Worm (Caenorhabditis elegans): ENCODE results near the gene T14G12.12.

T14G12.12 gene

ce11 chrX:3802743-3803142 lies 44.4 kb upstream of the T14G12.12 start:
- TF ChIP-seq mls-2 (tag; optimal IDR thresholded peaks at IDR 0.05) (peak; percentile 28), mep-1 (tag; optimal IDR thresholded peaks at IDR 0.05) (peak; percentile 26), unc-62 (GFP tag; optimal IDR thresholded peaks at IDR 0.05) (no peak)

ce11 chrX:3798288-3798687 lies 40.0 kb upstream of the T14G12.12 start:
- TF ChIP-seq bed-3 (GFP tag; optimal IDR thresholded peaks at IDR 0.05) (no peak), drap-1 (GFP tag; optimal IDR thresholded peaks at IDR 0.05) (no peak), nhr-12 (tag; optimal IDR thresholded peaks at IDR 0.05) (no peak), hlh-1 (tag; optimal IDR thresholded peaks at IDR 0.05) (no peak), ceh-83 (GFP tag; optimal IDR thresholded peaks at IDR 0.05) (no peak), nhr-76 (tag; optimal IDR thresholded peaks at IDR 0.05) (no peak), zip-8 (tag; optimal IDR thresholded peaks at IDR 0.05) (no peak), sem-2 (GFP tag; optimal IDR thresholded peaks at IDR 0.05) (no peak), flh-1 (GFP tag; optimal IDR thresholded peaks at IDR 0.05) (no peak), ztf-11 (tag; optimal IDR thresholded peaks at IDR 0.05) (no peak), M03D4.4 (tag; optimal IDR thresholded peaks at IDR 0.05) (no peak), mep-1 (tag; optimal IDR thresholded peaks at IDR 0.05) (no peak), ces-1 (GFP tag; optimal IDR thresholded peaks at IDR 0.05) (no peak), sptf-1 (tag; optimal IDR thresholded peaks at IDR 0.05) (no peak), unc-120 (tag; optimal IDR thresholded peaks at IDR 0.05; ENCODE audit: poor library complexity, severe bottlenecking) (no peak), nhr-237 (tag; optimal IDR thresholded peaks at IDR 0.05) (no peak), elt-3 (tag; optimal IDR thresholded peaks at IDR 0.05) (no peak), lin-32 (GFP tag; optimal IDR thresholded peaks at IDR 0.05) (no peak)

ce11 chrX:3797882-3798281 lies 39.6 kb upstream of the T14G12.12 start, which contains the start of gene abu-10:
Gene abu-10 (plus strand): TSS chrX:3798182.
- no peak for TF ChIP-seq mls-2 (tag; optimal IDR thresholded peaks at IDR 0.05)
- no peak for TF ChIP-seq lin-13 (tag; optimal IDR thresholded peaks at IDR 0.05)
- no peak for TF ChIP-seq snpc-4 (tag; optimal IDR thresholded peaks at IDR 0.05)
- TF ChIP-seq lsy-2 (tag; optimal IDR thresholded peaks at IDR 0.05): no peak
- TF ChIP-seq nhr-12 (tag; optimal IDR thresholded peaks at IDR 0.05): no peak
- no peak for TF ChIP-seq ceh-39 (tag; optimal IDR thresholded peaks at IDR 0.05)
- no peak for TF ChIP-seq ztf-11 (tag; optimal IDR thresholded peaks at IDR 0.05)

ce11 chrX:3795642-3796041 lies 37.3 kb upstream of the T14G12.12 start, which contains the start of gene F35A5.5:
Gene F35A5.5 (minus strand): TSS chrX:3795742.
- TF ChIP-seq unc-39 (tag; optimal IDR thresholded peaks at IDR 0.05): no peak
- no peak for TF ChIP-seq mab-5 (tag; optimal IDR thresholded peaks at IDR 0.05)
- TF ChIP-seq zip-8 (tag; optimal IDR thresholded peaks at IDR 0.05): no peak
- no peak for TF ChIP-seq ces-1 (GFP tag; optimal IDR thresholded peaks at IDR 0.05)
- no peak for TF ChIP-seq nhr-76 (tag; optimal IDR thresholded peaks at IDR 0.05)
- TF ChIP-seq ztf-11 (tag; optimal IDR thresholded peaks at IDR 0.05): no peak
- TF ChIP-seq lin-32 (GFP tag; optimal IDR thresholded peaks at IDR 0.05): no peak
- TF ChIP-seq cnd-1 (tag; optimal IDR thresholded peaks at IDR 0.05): no peak
- no peak for TF ChIP-seq nhr-12 (tag; optimal IDR thresholded peaks at IDR 0.05)
- TF ChIP-seq elt-3 (tag; optimal IDR thresholded peaks at IDR 0.05): no peak
- TF ChIP-seq unc-120 (tag; optimal IDR thresholded peaks at IDR 0.05; ENCODE audit: poor library complexity, severe bottlenecking): no peak
- no peak for TF ChIP-seq lin-13 (tag; optimal IDR thresholded peaks at IDR 0.05)
- no peak for TF ChIP-seq hlh-1 (tag; optimal IDR thresholded peaks at IDR 0.05)
- no peak for TF ChIP-seq ham-2 (GFP tag; optimal IDR thresholded peaks at IDR 0.05)

ce11 chrX:3794161-3794560 lies 35.9 kb upstream of the T14G12.12 start:
- TF ChIP-seq ces-1 (GFP tag; optimal IDR thresholded peaks at IDR 0.05) (no peak), tbx-8 (GFP tag; optimal IDR thresholded peaks at IDR 0.05) (no peak), nhr-237 (tag; optimal IDR thresholded peaks at IDR 0.05) (no peak), lin-32 (GFP tag; optimal IDR thresholded peaks at IDR 0.05) (no peak), snpc-4 (tag; optimal IDR thresholded peaks at IDR 0.05) (no peak), bed-3 (GFP tag; optimal IDR thresholded peaks at IDR 0.05) (no peak), mep-1 (tag; optimal IDR thresholded peaks at IDR 0.05) (no peak), nhr-76 (tag; optimal IDR thresholded peaks at IDR 0.05) (no peak), mab-5 (tag; optimal IDR thresholded peaks at IDR 0.05) (no peak), drap-1 (GFP tag; optimal IDR thresholded peaks at IDR 0.05) (no peak), unc-62 (GFP tag; optimal IDR thresholded peaks at IDR 0.05) (no peak), pha-4 (tag; optimal IDR thresholded peaks at IDR 0.05) (no peak), lin-13 (tag; optimal IDR thresholded peaks at IDR 0.05) (no peak), flh-1 (GFP tag; optimal IDR thresholded peaks at IDR 0.05) (no peak), zip-8 (tag; optimal IDR thresholded peaks at IDR 0.05) (no peak), blmp-1 (tag; optimal IDR thresholded peaks at IDR 0.05) (no peak), ceh-83 (GFP tag; optimal IDR thresholded peaks at IDR 0.05) (no peak), M03D4.4 (tag; optimal IDR thresholded peaks at IDR 0.05) (no peak), hlh-1 (tag; optimal IDR thresholded peaks at IDR 0.05) (no peak), elt-1 (tag; optimal IDR thresholded peaks at IDR 0.05; ENCODE audit: borderline replicate concordance, insufficient read depth) (no peak)
